Worm (Caenorhabditis elegans): ENCODE measurements around the gene pgp-8.

Gene pgp-8

DNA sequence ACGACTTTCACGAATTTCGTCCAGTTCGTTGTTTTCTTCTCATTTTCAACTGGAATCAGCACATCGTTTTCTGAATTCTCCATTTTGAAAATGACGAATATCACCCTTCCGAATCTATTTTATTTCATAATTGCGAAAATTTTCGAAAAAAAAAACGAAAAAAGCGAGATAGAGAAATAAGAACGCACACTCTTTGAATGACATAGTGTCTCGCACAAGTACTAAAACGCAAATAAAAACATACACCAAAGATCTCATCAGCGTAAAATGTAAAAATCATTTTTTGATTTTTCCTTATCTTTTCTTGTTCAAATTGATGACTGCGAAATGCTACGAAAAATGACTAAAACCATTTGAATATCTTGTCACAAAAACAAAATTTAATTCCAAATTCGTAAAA is at the start of gene pgp-8:
Gene pgp-8 (minus strand): TSS at position 101 of the 400 bp plus-strand sequence.
- TF ChIP-seq zip-11 (GFP tag; IDR thresholded peaks at IDR 0.05) (no peak), dmd-6 (GFP tag; IDR thresholded peaks at IDR 0.05) (peak; percentile 39), fos-1 (tag; optimal IDR thresholded peaks at IDR 0.05) (no peak), hmg-1.1 (GFP tag; IDR thresholded peaks at IDR 0.05) (no peak), gei-8 (GFP tag; optimal IDR thresholded peaks at IDR 0.05) (no peak), dmd-9 (GFP tag; IDR thresholded peaks at IDR 0.05) (no peak), zfp-2 (tag; optimal IDR thresholded peaks at IDR 0.05) (no peak), madf-9 (GFP tag; conservative IDR thresholded peaks at IDR 0.05) (no peak)

DNA sequence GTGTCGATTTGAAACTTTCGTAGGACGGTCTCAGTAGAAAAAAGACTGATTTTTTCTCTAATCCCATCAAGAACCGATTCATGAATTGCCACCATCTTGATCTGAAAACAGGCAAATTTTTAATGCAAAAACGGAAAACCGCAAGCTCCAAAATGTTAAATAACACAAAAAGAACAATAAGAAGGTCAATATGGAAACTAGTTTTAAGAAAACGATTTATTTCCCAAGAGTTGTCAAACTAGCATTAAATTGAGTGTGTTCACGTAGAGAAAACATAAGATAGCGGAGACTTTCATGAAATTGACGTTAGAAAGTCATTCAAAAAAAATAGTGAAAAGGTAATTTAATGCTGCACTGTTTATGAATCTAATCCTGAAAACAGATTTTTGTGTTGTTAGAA is 49.8 kb upstream of the pgp-8 start, which contains the start of gene F47B10.9:
Gene F47B10.9 (minus strand): TSS at position 101 of the 400 bp plus-strand sequence.
- no peak for TF ChIP-seq nhr-237 (tag; optimal IDR thresholded peaks at IDR 0.05)
- TF ChIP-seq duxl-1 (tag; optimal IDR thresholded peaks at IDR 0.05; ENCODE audit: poor library complexity): no peak
- no peak for TF ChIP-seq arid-1 (GFP tag; conservative IDR thresholded peaks at IDR 0.05)
- TF ChIP-seq fkh-10 (GFP tag; optimal IDR thresholded peaks at IDR 0.05): no peak
- no peak for TF ChIP-seq egl-43 (GFP tag; IDR thresholded peaks at IDR 0.05)
- TF ChIP-seq tag-97 (GFP tag; IDR thresholded peaks at IDR 0.05): no peak
- no peak for TF ChIP-seq F49E8.2 (tag; optimal IDR thresholded peaks at IDR 0.05; ENCODE audit: borderline replicate concordance)
- TF ChIP-seq lir-3 (tag; optimal IDR thresholded peaks at IDR 0.05): no peak

DNA sequence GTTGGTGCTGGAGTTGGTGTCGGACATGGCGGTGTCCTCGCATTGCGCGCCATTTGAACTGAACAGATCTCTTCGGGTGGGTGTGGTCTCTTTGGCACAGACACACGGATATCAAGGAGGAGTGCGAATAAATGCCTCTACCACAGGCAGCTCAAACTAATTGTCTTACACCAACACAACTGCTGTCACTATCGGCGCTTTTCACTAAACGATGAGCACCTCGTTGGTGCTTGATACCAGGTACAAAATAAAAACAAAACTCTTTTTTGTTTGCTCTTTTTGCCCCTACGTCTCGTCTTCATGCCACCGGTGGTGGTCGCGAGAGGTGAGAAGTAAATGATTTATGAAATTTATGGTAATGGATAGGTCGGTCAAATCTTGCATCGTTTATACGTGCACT is 46.5 kb upstream of the pgp-8 start, which contains the start of gene F47B10.8:
Gene F47B10.8 (minus strand): TSS at position 101 of the 400 bp plus-strand sequence.
- TF ChIP-seq daf-8 (GFP tag; IDR thresholded peaks at IDR 0.05) (no peak), daf-16 (GFP tag; optimal IDR thresholded peaks at IDR 0.05) (peak in 1 of 2 experiments; percentile 4), daf-16 (tag; optimal IDR thresholded peaks at IDR 0.05) (no peak), aha-1 (tag) (peak; percentile 8), lin-39 (tag; optimal IDR thresholded peaks at IDR 0.05) (no peak), madf-9 (GFP tag; conservative IDR thresholded peaks at IDR 0.05) (no peak)

DNA sequence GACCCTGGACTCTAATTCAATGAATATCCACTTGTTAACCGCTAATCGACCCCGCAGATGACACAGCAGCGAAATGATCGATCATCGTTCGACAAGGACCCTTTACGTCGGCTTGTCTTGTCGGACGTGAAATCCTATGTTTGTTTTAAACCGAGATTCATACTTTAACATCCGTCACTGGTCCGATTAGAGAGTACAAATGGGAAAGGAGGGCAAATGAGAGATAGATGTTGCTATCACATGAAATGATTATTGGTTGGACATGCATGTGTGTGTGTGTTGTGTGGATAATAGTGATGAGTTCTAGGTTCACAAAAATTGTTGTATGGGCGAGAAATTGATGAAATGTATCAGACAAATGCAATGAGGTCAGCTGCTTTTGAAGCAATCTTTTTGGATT is 45.4 kb upstream of the pgp-8 start:
- TF ChIP-seq hlh-11 (tag; optimal IDR thresholded peaks at IDR 0.05): peak; percentile 2
- peak in 1 of 2 experiments; percentile 96 for TF ChIP-seq unc-62 (GFP tag; optimal IDR thresholded peaks at IDR 0.05 in 1 of 2)
- TF ChIP-seq unc-62 (tag; optimal IDR thresholded peaks at IDR 0.05): no peak
- TF ChIP-seq snpc-4 (tag; optimal IDR thresholded peaks at IDR 0.05): no peak
- TF ChIP-seq ceh-20 (GFP tag; IDR thresholded peaks at IDR 0.05): no peak
- no peak for TF ChIP-seq zfp-3 (GFP tag; conservative IDR thresholded peaks at IDR 0.05)
- TF ChIP-seq egl-43 (GFP tag; IDR thresholded peaks at IDR 0.05): no peak
- peak; percentile 34 for TF ChIP-seq nhr-11 (tag; optimal IDR thresholded peaks at IDR 0.05)
- no peak for TF ChIP-seq F49E8.2 (tag; optimal IDR thresholded peaks at IDR 0.05; ENCODE audit: borderline replicate concordance)
- TF ChIP-seq rbr-2 (tag; optimal IDR thresholded peaks at IDR 0.05): no peak
- no peak for TF ChIP-seq hmg-1.1 (GFP tag; IDR thresholded peaks at IDR 0.05)

DNA sequence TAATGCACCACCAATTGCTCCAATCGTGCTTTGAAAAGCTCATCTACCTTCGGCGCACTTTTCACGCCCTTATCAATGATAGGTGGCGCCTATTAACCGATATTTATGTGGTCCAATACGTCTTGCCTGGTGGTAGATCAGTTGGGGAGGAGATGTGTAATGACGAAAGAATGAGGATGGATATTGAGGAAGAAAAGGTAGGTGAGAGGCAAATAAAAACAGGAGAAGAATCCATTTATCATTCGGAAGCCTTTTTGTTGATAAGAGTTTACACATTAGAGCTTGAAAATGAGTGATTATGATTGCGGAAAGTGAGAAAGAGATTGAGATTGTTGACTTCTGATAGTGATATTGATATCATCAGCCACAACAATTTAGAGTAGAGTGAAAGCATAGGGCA is 43.2 kb upstream of the pgp-8 start:
- TF ChIP-seq aly-2 (tag; optimal IDR thresholded peaks at IDR 0.05) (no peak), daf-16 (GFP tag; optimal IDR thresholded peaks at IDR 0.05) (peak in 1 of 2 experiments; percentile 64), daf-16 (tag; optimal IDR thresholded peaks at IDR 0.05) (no peak)

DNA sequence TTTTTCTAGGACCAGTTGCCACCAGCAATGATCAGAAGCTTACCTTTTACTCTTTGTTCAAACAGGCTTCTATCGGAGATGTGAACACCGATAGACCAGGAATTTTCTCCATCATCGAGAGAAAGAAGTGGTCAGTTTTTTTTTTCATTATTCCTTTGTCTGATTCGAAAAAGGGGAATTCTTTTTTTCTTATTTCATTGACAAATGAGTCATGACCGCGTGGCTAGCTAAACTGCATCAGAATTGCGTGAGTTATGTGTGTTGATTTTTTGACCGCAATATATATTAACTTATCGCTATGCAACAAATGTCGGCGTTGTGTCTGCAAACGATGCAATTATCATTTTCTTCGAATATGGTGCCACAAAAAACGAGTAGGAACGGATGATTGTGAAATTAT is 39.2 kb upstream of the pgp-8 start:
- TF ChIP-seq mdl-1 (tag; optimal IDR thresholded peaks at IDR 0.05) (peak in 1 of 2 experiments; percentile 77), F37D6.2 (tag; optimal IDR thresholded peaks at IDR 0.05) (no peak), hlh-30 (tag; optimal IDR thresholded peaks at IDR 0.05; ENCODE audit: insufficient read depth) (peak; percentile 6), mes-2 (tag; optimal IDR thresholded peaks at IDR 0.05; ENCODE audit: poor library complexity, severe bottlenecking) (no peak), nhr-10 (tag; optimal IDR thresholded peaks at IDR 0.05) (no peak), dve-1 (tag; optimal IDR thresholded peaks at IDR 0.05; ENCODE audit: insufficient read depth) (peak; percentile 39), mxl-3 (GFP tag; optimal IDR thresholded peaks at IDR 0.05) (peak; percentile 33), dmd-6 (GFP tag; IDR thresholded peaks at IDR 0.05) (peak; percentile 32; the same call in 1 of the 2 replicates), ceh-20 (GFP tag; IDR thresholded peaks at IDR 0.05) (0 out of 2 replicates have a peak, but pooled peaks have one; percentile 27), T26A8.4 (GFP tag; IDR thresholded peaks at IDR 0.05) (no peak), hlh-11 (tag; optimal IDR thresholded peaks at IDR 0.05) (peak; percentile 45), nhr-48 (tag; optimal IDR thresholded peaks at IDR 0.05) (peak; percentile 53), unc-62 (GFP tag; optimal IDR thresholded peaks at IDR 0.05 in 1 of 2) (peak in 1 of 2 experiments; percentile 45), unc-62 (tag; optimal IDR thresholded peaks at IDR 0.05) (no peak)

Measured in whole organism, L4 larva.